Fruit fly (Drosophila melanogaster): ENCODE data around the gene PICK1.

PICK1 gene

DNA sequence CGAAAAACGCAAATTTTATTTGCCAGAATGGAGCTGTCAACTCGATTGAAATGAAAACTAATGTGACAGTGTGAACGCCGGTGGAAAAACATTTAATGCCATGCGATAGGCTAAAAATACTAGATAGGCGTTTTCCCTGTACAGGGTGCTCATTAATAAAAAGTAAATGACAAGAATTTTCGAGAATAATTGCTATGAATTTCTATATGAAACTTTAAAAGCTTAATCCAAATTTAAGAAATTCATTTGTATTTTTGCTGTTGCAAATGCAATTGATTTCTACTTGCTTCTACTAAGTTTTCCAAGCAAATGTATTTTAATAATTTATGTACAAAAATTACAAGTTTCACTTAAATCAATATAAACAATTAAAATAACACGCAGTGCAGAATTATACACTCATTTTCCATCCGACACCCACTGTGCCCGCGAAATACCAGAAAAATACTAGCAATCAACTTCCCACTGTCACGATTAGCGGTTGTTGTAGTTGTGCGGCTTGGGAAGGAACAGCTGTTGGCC, 27.0 kb downstream of the PICK1 start, which contains the start of gene Pih1D1 (continued):
- TF ChIP-seq gro (GFP tag; optimal IDR thresholded peaks at IDR 0.05) (peak; percentile 83), H2.0 (GFP tag; IDR thresholded peaks at IDR 0.05) (peak; percentile 92), Dad (GFP tag; optimal IDR thresholded peaks at IDR 0.05) (peak; percentile 79), grau (tag; optimal IDR thresholded peaks at IDR 0.05) (peak; percentile 95), CG18262 (tag; optimal IDR thresholded peaks at IDR 0.05) (peak; percentile 96), psq (GFP tag; optimal IDR thresholded peaks at IDR 0.05) (peak; percentile 77), Bgb (GFP tag; IDR thresholded peaks at IDR 0.05; ENCODE audit: partially characterized antibody) (no peak), danr (GFP tag; IDR thresholded peaks at IDR 0.05) (peak; percentile 93), CG30020 (tag; optimal IDR thresholded peaks at IDR 0.05) (peak; percentile 89), Dbx (GFP tag; IDR thresholded peaks at IDR 0.05) (peak; percentile 96), ap (GFP tag; IDR thresholded peaks at IDR 0.05) (peak; percentile 91), CG12104 (GFP tag; optimal IDR thresholded peaks at IDR 0.05) (peak; percentile 97), CG17186 (GFP tag; optimal IDR thresholded peaks at IDR 0.05) (peak; percentile 59), CG7372 (GFP tag; IDR thresholded peaks at IDR 0.05) (peak; percentile 96), fd102C (GFP tag; optimal IDR thresholded peaks at IDR 0.05) (peak; percentile 46), CG8359 (GFP tag; optimal IDR thresholded peaks at IDR 0.05; ENCODE audit: borderline replicate concordance) (peak; percentile 84), CoRest (tag; optimal IDR thresholded peaks at IDR 0.05) (peak; percentile 98), CG11456 (GFP tag; IDR thresholded peaks at IDR 0.05) (peak; percentile 95), ssp (GFP tag; IDR thresholded peaks at IDR 0.05) (peak; percentile 89), CG17359 (tag; optimal IDR thresholded peaks at IDR 0.05) (peak; percentile 93), CG18476 (GFP tag; optimal IDR thresholded peaks at IDR 0.05) (peak; percentile 94), Sin3A (optimal IDR thresholded peaks at IDR 0.05) (peak; percentile 54), Spps (tag; optimal IDR thresholded peaks at IDR 0.05) (peak; percentile 89), sr (GFP tag; IDR thresholded peaks at IDR 0.05) (peak; percentile 63; the same call in 1 of the 3 replicates), CG2889 (GFP tag; IDR thresholded peaks at IDR 0.05) (peak; percentile 96), dati (GFP tag; IDR thresholded peaks at IDR 0.05) (peak; percentile 78; the same call in 1 of the 2 replicates), Abd-B (GFP tag; optimal IDR thresholded peaks at IDR 0.05) (peak; percentile 97), inv (GFP tag; IDR thresholded peaks at IDR 0.05; ENCODE audit: partially characterized antibody) (no peak), vvl (GFP tag; IDR thresholded peaks at IDR 0.05) (peak; percentile 97), dmrt11E (tag; optimal IDR thresholded peaks at IDR 0.05) (peak; percentile 94), CG12391 (tag; optimal IDR thresholded peaks at IDR 0.05) (peak; percentile 97), CG11398 (GFP tag; optimal IDR thresholded peaks at IDR 0.05) (peak; percentile 80), CG7357 (GFP tag; IDR thresholded peaks at IDR 0.05) (peak; percentile 93), pita (GFP tag; optimal IDR thresholded peaks at IDR 0.05) (no peak), run (tag; optimal IDR thresholded peaks at IDR 0.05) (peak; percentile 80), CG34422 (GFP tag; IDR thresholded peaks at IDR 0.05) (peak; percentile 96), CG8765 (GFP tag; IDR thresholded peaks at IDR 0.05) (peak; percentile 93), CG6689 (GFP tag; IDR thresholded peaks at IDR 0.05) (peak; percentile 97), usp (GFP tag; optimal IDR thresholded peaks at IDR 0.05) (no peak), tup (GFP tag; optimal IDR thresholded peaks at IDR 0.05) (peak; percentile 79), CG2712 (tag; optimal IDR thresholded peaks at IDR 0.05) (peak; percentile 97), CG10565 (GFP tag; optimal IDR thresholded peaks at IDR 0.05) (peak; percentile 81), Dp (GFP tag; optimal IDR thresholded peaks at IDR 0.05) (peak; percentile 11), CG17361 (GFP tag; IDR thresholded peaks at IDR 0.05) (peak; percentile 99), E2f2 (GFP tag; IDR thresholded peaks at IDR 0.05) (peak; percentile 78), tin (GFP tag; optimal IDR thresholded peaks at IDR 0.05) (peak; percentile 95), CG7786 (GFP tag; optimal IDR thresholded peaks at IDR 0.05) (peak; percentile 92), MESR4 (GFP tag; optimal IDR thresholded peaks at IDR 0.05) (no peak), CG7963 (GFP tag; IDR thresholded peaks at IDR 0.05; ENCODE audit: partially characterized antibody) (no peak), Opbp (GFP tag; IDR thresholded peaks at IDR 0.05; ENCODE audit: partially characterized antibody) (no peak), Scr (GFP tag; IDR thresholded peaks at IDR 0.05; ENCODE audit: partially characterized antibody) (no peak)
